Worm (Caenorhabditis elegans) whole organism, L2 larva: ENCODE measurements around the gene gpd-2.

Experiments
- C34F6.9 ChIP-seq: fragments of 150-350 bp; optimal IDR thresholded peaks from 2 replicates; lab custom pipeline; 2014; ENCODE audit warnings: missing biosample characterization, missing genetic modification characterization
- F13H6.1 ChIP-seq: sonication (generic microtip); optimal IDR thresholded peaks from 2 replicates; lab custom pipeline; 2016; ENCODE audit warnings: missing genetic modification characterization, missing compliant biosample characterization
- R02D3.7 ChIP-seq: fragments of 150-350 bp; optimal IDR thresholded peaks from 2 replicates; lab custom pipeline; 2014; ENCODE audit warnings: missing biosample characterization, missing genetic modification characterization
- Y55F3AM.14 ChIP-seq: fragments of 200-800 bp; sonication (Bioruptor generic); optimal IDR thresholded peaks from 2 replicates; lab custom pipeline; 2018; ENCODE audit warnings: mild to moderate bottlenecking, missing genetic modification characterization, missing compliant biosample characterization
- ZK546.5 ChIP-seq: sonication (generic microtip); optimal IDR thresholded peaks from 2 replicates; lab custom pipeline; 2017; ENCODE audit warnings: missing biosample characterization, missing genetic modification characterization
- alr-1 ChIP-seq: fragments of 150-350 bp; optimal IDR thresholded peaks from 2 replicates; lab custom pipeline; 2014; ENCODE audit warnings: missing biosample characterization, missing genetic modification characterization
- aly-2 ChIP-seq: fragments of 150-350 bp; optimal IDR thresholded peaks from 2 replicates; lab custom pipeline; 2014; ENCODE audit warnings: missing biosample characterization, missing genetic modification characterization
- ama-1 ChIP-seq: fragments of 150-350 bp; optimal IDR thresholded peaks from 2 replicates; lab custom pipeline; 2018; ENCODE audit warnings: inconsistent platforms
- blmp-1 ChIP-seq: sonication (generic microtip); optimal IDR thresholded peaks from 2 replicates; lab custom pipeline; 2017; ENCODE audit warnings: missing genetic modification characterization, mild to moderate bottlenecking, missing compliant biosample characterization, antibody characterized with exemption, moderate library complexity; ENCODE audit not compliant: insufficient read depth
- ceh-16 ChIP-seq: fragments of 150-350 bp; optimal IDR thresholded peaks from 2 replicates; lab custom pipeline; 2014; ENCODE audit warnings: missing biosample characterization, missing genetic modification characterization
- ceh-82 ChIP-seq: fragments of 150-350 bp; optimal IDR thresholded peaks from 2 replicates; lab custom pipeline; 2014; ENCODE audit warnings: missing biosample characterization, missing genetic modification characterization
- crh-2 ChIP-seq: sonication (generic microtip); optimal IDR thresholded peaks from 2 replicates; lab custom pipeline; 2017; ENCODE audit warnings: missing biosample characterization, missing genetic modification characterization
- dmd-4 ChIP-seq: sonication (generic microtip); optimal IDR thresholded peaks from 2 replicates; lab custom pipeline; 2017; ENCODE audit warnings: missing biosample characterization, missing genetic modification characterization
- egl-27 ChIP-seq: sonication (generic microtip); optimal IDR thresholded peaks from 3 replicates; lab custom pipeline; 2017; ENCODE audit warnings: missing biosample characterization, missing genetic modification reagents, missing genetic modification characterization
- elt-1 ChIP-seq: fragments of 150-350 bp; optimal IDR thresholded peaks from 2 replicates; lab custom pipeline; 2014; ENCODE audit warnings: missing biosample characterization, missing genetic modification characterization
- elt-3 ChIP-seq: sonication (generic microtip); optimal IDR thresholded peaks from 2 replicates; lab custom pipeline; 2017; ENCODE audit warnings: missing biosample characterization, missing genetic modification characterization
- fos-1 ChIP-seq: fragments of 150-350 bp; optimal IDR thresholded peaks from 2 replicates; lab custom pipeline; 2014; ENCODE audit warnings: missing biosample characterization, missing genetic modification characterization
- gmeb-1 ChIP-seq: fragments of 150-350 bp; optimal IDR thresholded peaks from 2 replicates; lab custom pipeline; 2014; ENCODE audit warnings: missing biosample characterization, missing genetic modification characterization
- lin-11 ChIP-seq: fragments of 150-350 bp; sonication (generic microtip); optimal IDR thresholded peaks from 2 replicates; lab custom pipeline; 2014; ENCODE audit warnings: missing biosample characterization, missing genetic modification characterization, inconsistent platforms, mixed read lengths
- lin-13 ChIP-seq: fragments of 150-350 bp; optimal IDR thresholded peaks from 2 replicates; lab custom pipeline; 2014; ENCODE audit warnings: missing biosample characterization, missing genetic modification reagents, missing genetic modification characterization
- lin-39 ChIP-seq: fragments of 150-350 bp; optimal IDR thresholded peaks from 2 replicates; lab custom pipeline; 2014; ENCODE audit warnings: missing biosample characterization, missing genetic modification reagents, missing genetic modification characterization
- lsy-2 ChIP-seq, 2 experiments: fragments of 150-350 bp in 1 of 2; sonication (generic microtip) in 1 of 2; optimal IDR thresholded peaks; 2 replicates each; lab custom pipeline; 2014 to 2017; ENCODE audit warnings: missing biosample characterization in 2 of 2, missing genetic modification characterization in 2 of 2
- mab-5 ChIP-seq: fragments of 150-350 bp; optimal IDR thresholded peaks from 2 replicates; lab custom pipeline; 2014; ENCODE audit warnings: missing biosample characterization, missing genetic modification characterization
- mbf-1 ChIP-seq: sonication (generic microtip); optimal IDR thresholded peaks from 2 replicates; lab custom pipeline; 2017; ENCODE audit warnings: missing biosample characterization, missing genetic modification characterization
- mdl-1 ChIP-seq, 2 experiments: fragments of 150-350 bp in 1 of 2; sonication (generic microtip) in 1 of 2; optimal IDR thresholded peaks; 2 replicates each; lab custom pipeline; 2017; ENCODE audit warnings: missing biosample characterization in 2 of 2, missing genetic modification characterization in 2 of 2
- nhr-10 ChIP-seq: sonication (generic microtip); optimal IDR thresholded peaks from 2 replicates; lab custom pipeline; 2017; ENCODE audit warnings: missing biosample characterization, missing genetic modification characterization
- nhr-11 ChIP-seq: fragments of 150-350 bp; optimal IDR thresholded peaks from 2 replicates; lab custom pipeline; 2014; ENCODE audit warnings: missing biosample characterization, missing genetic modification characterization
- nhr-12 ChIP-seq: fragments of 150-350 bp; optimal IDR thresholded peaks from 2 replicates; lab custom pipeline; 2014; ENCODE audit warnings: missing biosample characterization, missing genetic modification characterization
- nhr-129 ChIP-seq: fragments of 150-350 bp; optimal IDR thresholded peaks from 2 replicates; lab custom pipeline; 2014; ENCODE audit warnings: missing biosample characterization, missing genetic modification characterization
- nhr-21 ChIP-seq: fragments of 150-350 bp; optimal IDR thresholded peaks from 2 replicates; lab custom pipeline; 2014; ENCODE audit warnings: missing biosample characterization, missing genetic modification characterization
- nhr-23 ChIP-seq: fragments of 150-350 bp; optimal IDR thresholded peaks from 2 replicates; lab custom pipeline; 2014; ENCODE audit warnings: missing biosample characterization, missing genetic modification reagents, missing genetic modification characterization
- nhr-237 ChIP-seq: fragments of 150-350 bp; optimal IDR thresholded peaks from 2 replicates; lab custom pipeline; 2014; ENCODE audit warnings: missing biosample characterization, missing genetic modification characterization
- nhr-25 ChIP-seq: fragments of 150-350 bp; sonication (generic microtip); optimal IDR thresholded peaks from 3 replicates; lab custom pipeline; 2014; ENCODE audit warnings: missing biosample characterization, missing genetic modification characterization
- nhr-6 ChIP-seq: fragments of 150-350 bp; optimal IDR thresholded peaks from 2 replicates; lab custom pipeline; 2014; ENCODE audit warnings: missing biosample characterization, missing genetic modification characterization
- nhr-77 ChIP-seq: fragments of 150-350 bp; optimal IDR thresholded peaks from 2 replicates; lab custom pipeline; 2014; ENCODE audit warnings: missing biosample characterization, missing genetic modification characterization
- peb-1 ChIP-seq: fragments of 150-350 bp; optimal IDR thresholded peaks from 2 replicates; lab custom pipeline; 2014; ENCODE audit warnings: missing biosample characterization, missing genetic modification characterization
- sem-4 ChIP-seq: fragments of 150-350 bp; optimal IDR thresholded peaks from 2 replicates; lab custom pipeline; 2014; ENCODE audit warnings: missing biosample characterization, missing genetic modification reagents, missing genetic modification characterization
- skn-1 ChIP-seq: sonication (generic microtip); optimal IDR thresholded peaks from 2 replicates; lab custom pipeline; 2017; ENCODE audit warnings: missing biosample characterization, missing genetic modification characterization
- sma-3 ChIP-seq: sonication (generic microtip); optimal IDR thresholded peaks from 2 replicates; lab custom pipeline; 2016; ENCODE audit warnings: missing genetic modification reagents, missing genetic modification characterization, missing compliant biosample characterization
- sma-9 ChIP-seq, 2 experiments: fragments of 150-350 bp in 1 of 2; sonication (generic microtip) in 1 of 2; optimal IDR thresholded peaks; 2 replicates each; lab custom pipeline; 2014 to 2016; ENCODE audit warnings: missing genetic modification characterization in 2 of 2, mild to moderate bottlenecking in 1 of 2, missing biosample characterization in 1 of 2, missing compliant biosample characterization in 1 of 2, missing genetic modification reagents in 1 of 2, moderate library complexity in 1 of 2
- snpc-4 ChIP-seq: fragments of 150-350 bp; optimal IDR thresholded peaks from 2 replicates; lab custom pipeline; 2014; ENCODE audit warnings: missing biosample characterization, missing genetic modification characterization
- unc-39 ChIP-seq: fragments of 150-350 bp; optimal IDR thresholded peaks from 2 replicates; lab custom pipeline; 2014; ENCODE audit warnings: missing biosample characterization, missing genetic modification characterization
- unc-55 ChIP-seq: fragments of 150-350 bp; sonication (generic microtip); optimal IDR thresholded peaks from 3 replicates; lab custom pipeline; 2014; ENCODE audit warnings: missing biosample characterization, missing genetic modification reagents, missing genetic modification characterization
- unc-62 ChIP-seq: fragments of 150-350 bp; optimal IDR thresholded peaks from 2 replicates; lab custom pipeline; 2014; ENCODE audit warnings: missing biosample characterization, missing genetic modification reagents, missing genetic modification characterization
- zag-1 ChIP-seq: fragments of 150-350 bp; optimal IDR thresholded peaks from 2 replicates; lab custom pipeline; 2014; ENCODE audit warnings: missing biosample characterization, missing genetic modification characterization
- ztf-1 ChIP-seq: fragments of 200-800 bp; sonication (Bioruptor generic); conservative IDR thresholded peaks from 2 replicates; pipeline ENCODE4 v1.3.6; 2022; ENCODE audit warnings: missing genetic modification characterization, missing compliant biosample characterization
- ztf-11 ChIP-seq: sonication (generic microtip); optimal IDR thresholded peaks from 2 replicates; lab custom pipeline; 2017; ENCODE audit warnings: missing biosample characterization, missing genetic modification characterization
- ztf-4 ChIP-seq: fragments of 150-350 bp; optimal IDR thresholded peaks from 2 replicates; lab custom pipeline; 2014; ENCODE audit warnings: missing biosample characterization, missing genetic modification characterization

gpd-2 gene

DNA sequence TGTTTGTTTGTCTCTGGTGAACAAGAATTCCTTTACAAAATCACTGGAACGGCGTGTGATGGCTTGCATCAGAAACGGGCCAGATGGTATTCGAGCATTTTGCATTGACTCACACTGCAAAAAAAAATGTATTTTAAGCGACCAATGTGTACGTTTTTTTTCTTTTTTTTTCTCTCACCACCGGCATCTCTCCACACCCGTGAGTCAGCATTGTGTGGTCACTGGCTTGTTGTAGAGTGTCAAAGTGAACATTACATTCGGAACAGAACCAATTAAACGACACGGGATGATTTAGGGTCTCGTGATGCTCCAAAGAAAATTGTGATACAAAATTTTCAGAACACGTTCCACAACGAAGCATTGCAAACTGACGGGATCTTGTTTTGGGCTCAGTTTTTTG is 12.9 kb downstream of the gpd-2 start:
- TF ChIP-seq mdl-1 (tag; optimal IDR thresholded peaks at IDR 0.05; lab: Kevin White, UChicago) (no peak), nhr-129 (tag; lab: Kevin White, UChicago) (peak; percentile 16), C34F6.9 (tag; lab: Kevin White, UChicago) (peak; percentile 22), egl-27 (tag; lab: Kevin White, UChicago) (no peak), skn-1 (tag; lab: Kevin White, UChicago) (no peak), nhr-23 (tag; lab: Kevin White, UChicago) (no peak), fos-1 (tag; lab: Kevin White, UChicago) (peak; percentile 48), nhr-6 (no peak)

DNA sequence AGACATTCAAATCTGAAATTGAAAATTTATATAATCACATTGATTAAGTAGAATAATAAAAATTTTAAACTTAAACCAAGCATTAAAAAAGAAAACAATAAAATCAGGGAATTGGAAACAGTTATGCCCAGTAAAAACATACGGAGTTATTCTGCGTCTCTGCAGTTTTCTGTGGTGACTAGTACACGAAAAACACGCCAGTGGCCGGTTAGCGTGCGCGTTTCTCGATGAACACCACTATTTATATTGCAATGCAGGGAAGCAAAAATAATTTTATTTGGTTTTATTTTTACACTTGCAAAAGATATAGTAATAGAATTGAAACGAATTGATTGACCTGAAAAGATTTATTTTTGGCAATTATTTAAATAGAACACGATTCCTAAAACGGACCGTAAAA is 14.7 kb downstream of the gpd-2 start, which contains the start of gene sec-3:
sec-3 (minus strand) TSS at position 21 of the 400 bp plus-strand sequence.
- TF ChIP-seq lin-13 (GFP tag; lab: Kevin White, UChicago) = peak; percentile 87
- no peak for TF ChIP-seq alr-1 (tag; lab: Kevin White, UChicago)
- no peak for TF ChIP-seq elt-1 (tag; lab: Kevin White, UChicago)
- TF ChIP-seq elt-3 (tag; lab: Kevin White, UChicago) = no peak
- TF ChIP-seq nhr-11 (tag; lab: Kevin White, UChicago) = no peak
- TF ChIP-seq sma-9 (GFP tag; optimal IDR thresholded peaks at IDR 0.05; lab: Kevin White, UChicago) = peak; percentile 91
- TF ChIP-seq sma-9 (tag; optimal IDR thresholded peaks at IDR 0.05; lab: Kevin White, UChicago) = no peak
- TF ChIP-seq nhr-6 = peak; percentile 83
- no peak for TF ChIP-seq peb-1 (tag; lab: Kevin White, UChicago)
- peak; percentile 88 for TF ChIP-seq fos-1 (tag; lab: Kevin White, UChicago)
- no peak for TF ChIP-seq nhr-23 (tag; lab: Kevin White, UChicago)
- TF ChIP-seq nhr-21 (tag; lab: Kevin White, UChicago) = peak; percentile 79
- TF ChIP-seq nhr-10 (tag; lab: Kevin White, UChicago) = peak; percentile 22
- peak; percentile 79 for TF ChIP-seq ceh-16 (tag; lab: Kevin White, UChicago)
- no peak for TF ChIP-seq dmd-4 (tag; lab: Kevin White, UChicago)
- peak; percentile 37 for TF ChIP-seq blmp-1 (tag; lab: Kevin White, UChicago)
- TF ChIP-seq lin-11 (tag; lab: Kevin White, UChicago) = peak; percentile 57
- peak; percentile 85 for TF ChIP-seq nhr-129 (tag; lab: Kevin White, UChicago)
- peak; percentile 88 for TF ChIP-seq nhr-25 (tag; lab: Kevin White, UChicago)
- peak; percentile 84 for TF ChIP-seq gmeb-1
- peak; percentile 23 for TF ChIP-seq zag-1 (tag; lab: Kevin White, UChicago)
- TF ChIP-seq ceh-82 (tag; lab: Kevin White, UChicago) = no peak
- TF ChIP-seq aly-2 (tag; lab: Kevin White, UChicago) = no peak
- TF ChIP-seq egl-27 (tag; lab: Kevin White, UChicago) = peak; percentile 82
- no peak for TF ChIP-seq ZK546.5 (tag; lab: Kevin White, UChicago)
- TF ChIP-seq ztf-11 (tag; lab: Kevin White, UChicago) = no peak
- TF ChIP-seq lsy-2 (tag; optimal IDR thresholded peaks at IDR 0.05; lab: Kevin White, UChicago) = peak; percentile 80 to 92
- TF ChIP-seq mdl-1 (tag; optimal IDR thresholded peaks at IDR 0.05; lab: Kevin White, UChicago) = peak in 1 of 2 experiments; percentile 38
- peak; percentile 85 for TF ChIP-seq sma-3 (GFP tag; lab: Kevin White, UChicago)
- peak; percentile 43 for TF ChIP-seq ama-1 (lab: Kevin White, UChicago)
- peak; percentile 13 for TF ChIP-seq nhr-237 (tag; lab: Kevin White, UChicago)
- TF ChIP-seq C34F6.9 (tag; lab: Kevin White, UChicago) = peak; percentile 97
- peak; percentile 83 for TF ChIP-seq mab-5
- peak; percentile 90 for TF ChIP-seq crh-2 (tag; lab: Kevin White, UChicago)
- TF ChIP-seq F13H6.1 (tag; lab: Kevin White, UChicago) = peak; percentile 90
- TF ChIP-seq Y55F3AM.14 (GFP tag; lab: Kevin White, UChicago) = no peak
- TF ChIP-seq nhr-77 (tag; lab: Kevin White, UChicago) = peak; percentile 22
- TF ChIP-seq unc-62 (GFP tag; lab: Kevin White, UChicago) = no peak
- no peak for TF ChIP-seq mbf-1 (tag; lab: Kevin White, UChicago)
- TF ChIP-seq sem-4 (tag; lab: Kevin White, UChicago) = peak; percentile 81
- TF ChIP-seq nhr-12 = peak; percentile 56
- no peak for TF ChIP-seq lin-39 (tag; lab: Kevin White, UChicago)
- TF ChIP-seq skn-1 (tag; lab: Kevin White, UChicago) = peak; percentile 50
- no peak for TF ChIP-seq unc-39 (tag; lab: Kevin White, UChicago)
- peak; percentile 77 for TF ChIP-seq ztf-4 (tag; lab: Kevin White, UChicago)
- TF ChIP-seq R02D3.7 (tag; lab: Kevin White, UChicago) = peak; percentile 39
- TF ChIP-seq unc-55 (GFP tag; lab: Kevin White, UChicago) = peak; percentile 94
- peak; percentile 59 for TF ChIP-seq snpc-4 (tag; lab: Kevin White, UChicago)
- TF ChIP-seq ztf-1 (GFP tag; lab: Robert Waterston, UW) = no peak
